Worm (Caenorhabditis elegans) whole organism, young adult: ENCODE results near the gene fbxa-141.

Experiments used
- B0261.1 ChIP-seq: sonication (generic microtip); optimal IDR thresholded peaks from 2 replicates; lab custom pipeline; 2016; ENCODE audit warnings: mild to moderate bottlenecking, missing genetic modification characterization, moderate library complexity, missing compliant biosample characterization
- C06A6.2 ChIP-seq: fragments of 200-800 bp; sonication (Bioruptor generic); conservative IDR thresholded peaks from 2 replicates; pipeline ENCODE4 v1.3.6; 2022; ENCODE audit warnings: missing genetic modification characterization, missing compliant biosample characterization
- T26A5.8 ChIP-seq: sonication (generic microtip); optimal IDR thresholded peaks from 2 replicates; lab custom pipeline; 2016; ENCODE audit warnings: missing genetic modification characterization, missing compliant biosample characterization
- Y53F4B.3 ChIP-seq: fragments of 200-800 bp; sonication (Bioruptor generic); IDR thresholded peaks from 2 replicates; pipeline ENCODE4 v1.3.6; 2022; ENCODE audit warnings: missing genetic modification reagents, missing genetic modification characterization, missing compliant biosample characterization
- Y67H2A.10 ChIP-seq: fragments of 200-800 bp; sonication (Bioruptor generic); conservative IDR thresholded peaks from 2 replicates; pipeline ENCODE4 v1.3.6; 2022; ENCODE audit warnings: missing genetic modification reagents, missing genetic modification characterization, missing compliant biosample characterization
- bed-1 ChIP-seq: fragments of 200-800 bp; sonication (Bioruptor generic); IDR thresholded peaks from 2 replicates; pipeline ENCODE4 v1.3.6; 2022; ENCODE audit warnings: missing genetic modification reagents, missing genetic modification characterization, missing compliant biosample characterization
- bed-2 ChIP-seq: fragments of 200-800 bp; sonication (Bioruptor generic); IDR thresholded peaks from 2 replicates; pipeline ENCODE4 v1.3.6; 2022; ENCODE audit warnings: missing genetic modification reagents, missing genetic modification characterization, missing compliant biosample characterization
- egl-18 ChIP-seq: fragments of 200-800 bp; sonication (Bioruptor generic); IDR thresholded peaks from 2 replicates; pipeline ENCODE4 v1.3.6; 2022; ENCODE audit warnings: missing genetic modification reagents, missing genetic modification characterization, missing compliant biosample characterization
- egrh-3 ChIP-seq: fragments of 200-800 bp; sonication (Bioruptor generic); IDR thresholded peaks from 2 replicates; pipeline ENCODE4 v1.3.6; 2022; ENCODE audit warnings: missing genetic modification reagents, missing genetic modification characterization, missing compliant biosample characterization
- ekl-4 ChIP-seq: fragments of 200-800 bp; sonication (Bioruptor generic); IDR thresholded peaks from 2 replicates; pipeline ENCODE4 v1.3.6; 2022; ENCODE audit warnings: missing genetic modification reagents, missing genetic modification characterization, missing compliant biosample characterization
- gei-17 ChIP-seq: fragments of 200-800 bp; sonication (Bioruptor generic); optimal IDR thresholded peaks from 2 replicates; lab custom pipeline; 2018; ENCODE audit warnings: mild to moderate bottlenecking, missing genetic modification characterization, missing compliant biosample characterization
- hlh-26 ChIP-seq: fragments of 200-800 bp; sonication (Bioruptor generic); conservative IDR thresholded peaks from 2 replicates; pipeline ENCODE4 v1.3.6; 2022; ENCODE audit warnings: missing genetic modification reagents, missing genetic modification characterization, missing compliant biosample characterization
- hmg-1.2 ChIP-seq: fragments of 200-800 bp; sonication (Bioruptor generic); IDR thresholded peaks from 2 replicates; pipeline ENCODE4 v1.3.6; 2022; ENCODE audit warnings: missing genetic modification reagents, missing genetic modification characterization, missing compliant biosample characterization
- hmg-20 ChIP-seq: fragments of 200-800 bp; sonication (Bioruptor generic); IDR thresholded peaks from 2 replicates; pipeline ENCODE4 v1.3.6; 2022; ENCODE audit warnings: missing genetic modification reagents, missing genetic modification characterization, missing compliant biosample characterization
- hrde-1 ChIP-seq: sonication (generic microtip); optimal IDR thresholded peaks from 2 replicates; lab custom pipeline; 2016; ENCODE audit warnings: missing genetic modification characterization, mild to moderate bottlenecking, missing compliant biosample characterization, moderate library complexity, missing genotype, missing genetic modification reagents, borderline replicate concordance
- lin-35 ChIP-seq, 3 experiments: fragments of 150-350 bp in 2 of 3; sonication (generic microtip) in 1 of 3; optimal IDR thresholded peaks; 2 replicates each; lab custom pipeline; 2014 to 2018; ENCODE audit warnings: missing biosample characterization in 3 of 3, missing genetic modification characterization in 3 of 3, missing genetic modification reagents in 3 of 3
- lin-40 ChIP-seq: sonication (generic microtip); optimal IDR thresholded peaks from 2 replicates; lab custom pipeline; 2016; ENCODE audit warnings: missing genetic modification characterization, mild to moderate bottlenecking, missing compliant biosample characterization, missing genotype, missing genetic modification reagents
- lsl-1 ChIP-seq: fragments of 200-800 bp; sonication (Bioruptor generic); optimal IDR thresholded peaks from 2 replicates; lab custom pipeline; 2018; ENCODE audit warnings: mild to moderate bottlenecking, missing genetic modification characterization, moderate library complexity, missing compliant biosample characterization
- madf-3 ChIP-seq: fragments of 200-800 bp; sonication (Bioruptor generic); IDR thresholded peaks from 2 replicates; pipeline ENCODE4 v1.3.6; 2022; ENCODE audit warnings: missing genetic modification reagents, missing genetic modification characterization, missing compliant biosample characterization
- madf-8 ChIP-seq: fragments of 200-800 bp; sonication (Bioruptor generic); conservative IDR thresholded peaks from 2 replicates; pipeline ENCODE4 v1.3.6; 2022; ENCODE audit warnings: missing genetic modification reagents, missing genetic modification characterization, missing compliant biosample characterization
- mcd-1 ChIP-seq: fragments of 200-800 bp; sonication (Bioruptor generic); IDR thresholded peaks from 2 replicates; pipeline ENCODE4 v1.3.6; 2022; ENCODE audit warnings: missing genetic modification reagents, missing genetic modification characterization, missing compliant biosample characterization
- mxl-1 ChIP-seq: sonication (generic microtip); optimal IDR thresholded peaks from 2 replicates; lab custom pipeline; 2016; ENCODE audit warnings: missing genetic modification characterization, missing compliant biosample characterization
- nhr-27 ChIP-seq: fragments of 200-800 bp; sonication (Bioruptor generic); optimal IDR thresholded peaks from 2 replicates; lab custom pipeline; 2018; ENCODE audit warnings: mild to moderate bottlenecking, missing genetic modification characterization, moderate library complexity, missing compliant biosample characterization
- nhr-80 ChIP-seq: sonication (generic microtip); optimal IDR thresholded peaks from 2 replicates; lab custom pipeline; 2016; ENCODE audit warnings: missing genetic modification characterization, missing compliant biosample characterization
- nhr-90 ChIP-seq: sonication (generic microtip); optimal IDR thresholded peaks from 2 replicates; lab custom pipeline; 2016; ENCODE audit warnings: missing genotype, mild to moderate bottlenecking, missing genetic modification characterization, missing compliant biosample characterization
- rcor-1 ChIP-seq: fragments of 200-800 bp; sonication (Bioruptor generic); IDR thresholded peaks from 2 replicates; pipeline ENCODE4 v1.3.6; 2022; ENCODE audit warnings: missing genetic modification reagents, missing genetic modification characterization, missing compliant biosample characterization
- rec-8 ChIP-seq, 2 experiments: sonication (generic microtip); optimal IDR thresholded peaks; 2 replicates each; lab custom pipeline; 2016; ENCODE audit warnings: mild to moderate bottlenecking in 2 of 2, missing genetic modification characterization in 2 of 2, missing genetic modification reagents in 2 of 2, missing genotype in 2 of 2, missing biosample characterization in 1 of 2, missing compliant biosample characterization in 1 of 2, moderate library complexity in 1 of 2
- sdz-38 ChIP-seq: sonication (generic microtip); optimal IDR thresholded peaks from 2 replicates; lab custom pipeline; 2016; ENCODE audit warnings: missing genotype, missing genetic modification characterization, missing compliant biosample characterization
- snpc-3.4 ChIP-seq: sonication (generic microtip); optimal IDR thresholded peaks from 2 replicates; lab custom pipeline; 2017; ENCODE audit warnings: missing genetic modification characterization, mild to moderate bottlenecking, missing compliant biosample characterization, antibody characterized with exemption, moderate library complexity, missing genotype, missing genetic modification reagents
- sptf-2 ChIP-seq: fragments of 200-800 bp; sonication (Bioruptor generic); optimal IDR thresholded peaks from 2 replicates; lab custom pipeline; 2018; ENCODE audit warnings: mild to moderate bottlenecking, missing genetic modification characterization, missing compliant biosample characterization
- unc-62 ChIP-seq: fragments of 150-350 bp; optimal IDR thresholded peaks from 2 replicates; lab custom pipeline; 2014; ENCODE audit warnings: missing biosample characterization, missing genetic modification reagents, missing genetic modification characterization
- zfh-2 ChIP-seq: fragments of 200-800 bp; sonication (Bioruptor generic); conservative IDR thresholded peaks from 2 replicates; pipeline ENCODE4 v1.3.6; 2022; ENCODE audit warnings: missing genetic modification reagents, missing genetic modification characterization, missing compliant biosample characterization
- zim-3 ChIP-seq: sonication (generic microtip); optimal IDR thresholded peaks from 2 replicates; lab custom pipeline; 2017; ENCODE audit warnings: mild to moderate bottlenecking, missing genetic modification characterization, moderate library complexity, missing compliant biosample characterization
- ztf-22 ChIP-seq: fragments of 200-800 bp; sonication (Bioruptor generic); optimal IDR thresholded peaks from 2 replicates; lab custom pipeline; 2018; ENCODE audit warnings: mild to moderate bottlenecking, missing genetic modification characterization, moderate library complexity, missing compliant biosample characterization
- ztf-26 ChIP-seq: sonication (generic microtip); optimal IDR thresholded peaks from 2 replicates; lab custom pipeline; 2017; ENCODE audit warnings: missing genetic modification characterization, missing compliant biosample characterization

The fbxa-141 gene

ce11 chrX:14496545-14496944, 16.2 kb downstream of the fbxa-141 start:
- TF ChIP-seq nhr-80 (tag; lab: Kevin White, UChicago) (peak; percentile 3), egrh-3 (no peak)

DNA sequence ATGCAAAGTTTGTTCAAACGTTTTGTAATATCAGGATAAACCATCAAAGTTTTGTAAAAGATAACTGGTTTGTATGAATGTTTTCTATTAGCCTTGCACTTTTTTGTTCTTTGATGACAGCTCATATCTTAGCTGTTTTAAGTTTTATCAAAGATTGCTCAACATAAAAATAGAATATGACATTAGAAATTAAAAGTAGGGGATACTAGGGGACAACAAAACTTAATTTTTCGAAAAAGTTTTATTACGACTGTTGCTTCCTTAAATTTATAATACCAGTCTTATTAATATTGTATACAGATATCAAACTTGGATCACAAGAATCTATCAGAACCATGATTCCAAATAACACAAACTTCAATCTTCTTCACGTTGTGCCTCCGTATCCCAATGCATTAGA, 16.9 kb downstream of the fbxa-141 start, which contains the start of gene ztf-14:
Gene ztf-14, plus strand, starts transcription at position 301 of the 400 bp plus-strand sequence.
- no peak for TF ChIP-seq Y53F4B.3 (GFP tag; lab: Robert Waterston, UW)
- no peak for TF ChIP-seq C06A6.2
- TF ChIP-seq hmg-20 (GFP tag; lab: Robert Waterston, UW) = no peak
- no peak for TF ChIP-seq lin-40 (tag; lab: Kevin White, UChicago)
- TF ChIP-seq ekl-4 (GFP tag; lab: Robert Waterston, UW) = no peak
- no peak for TF ChIP-seq unc-62 (GFP tag; lab: Kevin White, UChicago)
- TF ChIP-seq rcor-1 = no peak
- TF ChIP-seq ztf-22 (GFP tag; lab: Kevin White, UChicago) = no peak
- no peak for TF ChIP-seq zfh-2 (GFP tag; lab: Robert Waterston, UW)
- TF ChIP-seq mxl-1 (tag; lab: Kevin White, UChicago) = no peak
- no peak for TF ChIP-seq zim-3 (tag; lab: Kevin White, UChicago)
- no peak for TF ChIP-seq hrde-1 (tag; lab: Kevin White, UChicago)
- TF ChIP-seq sdz-38 (tag; lab: Kevin White, UChicago) = no peak
- TF ChIP-seq gei-17 (GFP tag; lab: Kevin White, UChicago) = no peak
- TF ChIP-seq sptf-2 = no peak
- TF ChIP-seq Y67H2A.10 (GFP tag; lab: Robert Waterston, UW) = no peak
- TF ChIP-seq rec-8 (tag; optimal IDR thresholded peaks at IDR 0.05; lab: Kevin White, UChicago) = no peak

DNA sequence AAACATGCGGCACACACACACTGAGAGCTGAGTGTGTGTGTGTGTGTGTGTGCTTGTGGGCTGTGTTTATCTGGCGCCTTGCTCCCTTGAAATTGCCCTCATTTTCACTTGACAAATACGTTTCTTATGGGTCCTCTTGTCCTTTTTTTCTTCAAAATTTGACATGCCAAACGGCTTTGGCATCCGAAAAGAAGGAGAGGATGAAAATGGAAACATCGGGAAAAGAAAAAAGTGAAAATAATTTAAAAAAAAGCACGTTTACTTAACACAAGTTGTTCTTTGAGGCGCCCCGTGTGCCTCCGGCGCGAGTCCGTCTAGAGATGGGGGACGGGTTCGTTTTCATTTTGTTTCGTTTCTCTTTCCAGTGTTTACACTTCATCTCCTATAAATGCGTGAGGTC, 17.6 kb downstream of the fbxa-141 start:
- TF ChIP-seq egl-18 (GFP tag; lab: Robert Waterston, UW) (0 out of 2 replicates have a peak, but pooled peaks have one; percentile 6), madf-3 (no peak), hlh-26 (GFP tag; lab: Robert Waterston, UW) (no peak), lin-35 (GFP tag; optimal IDR thresholded peaks at IDR 0.05; lab: Kevin White, UChicago) (no peak), bed-2 (GFP tag; lab: Robert Waterston, UW) (no peak), B0261.1 (tag; lab: Kevin White, UChicago) (no peak), T26A5.8 (tag; lab: Kevin White, UChicago) (no peak), madf-8 (no peak)

DNA sequence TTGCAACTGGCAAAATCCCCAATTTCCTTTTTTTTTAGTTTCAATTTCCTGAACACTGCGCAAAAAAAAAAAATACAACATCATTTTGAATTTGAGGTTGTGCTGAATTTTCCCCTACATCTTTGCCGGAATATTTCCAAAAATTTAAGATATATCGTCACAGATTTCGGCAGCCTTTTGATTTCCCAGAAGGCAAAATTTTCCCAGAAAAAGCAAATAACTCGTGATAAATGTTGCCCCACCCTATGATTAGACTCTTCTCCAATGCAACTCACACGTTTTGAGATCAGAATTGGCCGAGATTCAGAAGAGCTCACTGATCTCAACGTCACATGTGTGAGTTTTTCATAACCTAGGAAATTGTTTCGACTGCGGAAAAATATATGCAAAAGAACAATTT, 20.3 kb downstream of the fbxa-141 start:
- TF ChIP-seq bed-1 (GFP tag; lab: Robert Waterston, UW) = no peak
- TF ChIP-seq ztf-26 (tag; lab: Kevin White, UChicago) = no peak
- TF ChIP-seq snpc-3.4 (tag; lab: Kevin White, UChicago) = no peak
- TF ChIP-seq lsl-1 (GFP tag; lab: Kevin White, UChicago) = no peak
- TF ChIP-seq ztf-22 (GFP tag; lab: Kevin White, UChicago) = no peak
- TF ChIP-seq mcd-1 (GFP tag; lab: Robert Waterston, UW) = no peak
- TF ChIP-seq nhr-90 (tag; lab: Kevin White, UChicago) = no peak
- TF ChIP-seq C06A6.2 = no peak
- TF ChIP-seq hmg-1.2 (GFP tag; lab: Robert Waterston, UW) = no peak
- no peak for TF ChIP-seq nhr-27
- no peak for TF ChIP-seq egl-18 (GFP tag; lab: Robert Waterston, UW)
- TF ChIP-seq, all 124 proteins: peak for 0
